Fruit fly (Drosophila melanogaster) whole organism, pupa: ENCODE measurements around the gene trol.

Experiments
- CG12605 ChIP-seq: fragments of 200-800 bp; sonication (Bioruptor generic); IDR thresholded peaks from 2 replicates; pipeline ENCODE4 v1.3.6; 2022; ENCODE audit warnings: missing biosample characterization, missing genetic modification characterization
- CG13204 ChIP-seq: fragments of 200-800 bp; sonication (Bioruptor generic); optimal IDR thresholded peaks from 2 replicates; lab custom pipeline; 2018; ENCODE audit warnings: missing biosample characterization, mild to moderate bottlenecking, missing genetic modification characterization, moderate library complexity
- CG14655 ChIP-seq: fragments of 200-800 bp; sonication (Bioruptor generic); optimal IDR thresholded peaks from 3 replicates; lab custom pipeline; 2017; ENCODE audit warnings: mild to moderate bottlenecking, missing biosample characterization, missing genetic modification reagents, missing genetic modification characterization
- CG32121 ChIP-seq: fragments of 200-800 bp; sonication (Bioruptor generic); IDR thresholded peaks from 2 replicates; pipeline ENCODE4 v1.3.6; 2022; ENCODE audit warnings: missing biosample characterization, missing genetic modification characterization
- CG4496 ChIP-seq: fragments of 200-800 bp; sonication (Bioruptor generic); IDR thresholded peaks from 3 replicates; pipeline ENCODE4 v1.3.6; 2022; ENCODE audit warnings: missing biosample characterization, missing genetic modification characterization
- CG8159 ChIP-seq: fragments of 200-800 bp; sonication (Bioruptor generic); optimal IDR thresholded peaks from 3 replicates; lab custom pipeline; 2018; ENCODE audit warnings: missing biosample characterization, mild to moderate bottlenecking, missing genetic modification characterization, moderate library complexity
- CG8301 ChIP-seq: fragments of 200-800 bp; sonication (Bioruptor generic); optimal IDR thresholded peaks from 2 replicates; lab custom pipeline; 2018; ENCODE audit warnings: missing biosample characterization, mild to moderate bottlenecking, missing genetic modification characterization
- D1 ChIP-seq: fragments of 200-800 bp; sonication (Bioruptor generic); optimal IDR thresholded peaks from 2 replicates; lab custom pipeline; 2018; ENCODE audit warnings: missing biosample characterization, mild to moderate bottlenecking, missing genetic modification characterization, moderate library complexity
- EcR ChIP-seq: fragments of 200-800 bp; sonication (Bioruptor generic); optimal IDR thresholded peaks from 3 replicates; lab custom pipeline; 2019; ENCODE audit warnings: missing biosample characterization, missing genetic modification characterization, mild to moderate bottlenecking, moderate library complexity, missing genetic modification reagents
- Ets98B ChIP-seq: fragments of 200-800 bp; sonication (Bioruptor generic); IDR thresholded peaks from 2 replicates; pipeline ENCODE4 v1.3.6; 2022; ENCODE audit warnings: missing biosample characterization, missing genetic modification characterization
- Pif1A ChIP-seq: fragments of 200-800 bp; sonication (Bioruptor generic); optimal IDR thresholded peaks from 3 replicates; lab custom pipeline; 2016; ENCODE audit warnings: missing biosample characterization, missing genetic modification characterization
- gl ChIP-seq: fragments of 200-800 bp; sonication (Bioruptor generic); optimal IDR thresholded peaks from 2 replicates; lab custom pipeline; 2018; ENCODE audit warnings: missing biosample characterization, mild to moderate bottlenecking, missing genetic modification characterization

DNA sequence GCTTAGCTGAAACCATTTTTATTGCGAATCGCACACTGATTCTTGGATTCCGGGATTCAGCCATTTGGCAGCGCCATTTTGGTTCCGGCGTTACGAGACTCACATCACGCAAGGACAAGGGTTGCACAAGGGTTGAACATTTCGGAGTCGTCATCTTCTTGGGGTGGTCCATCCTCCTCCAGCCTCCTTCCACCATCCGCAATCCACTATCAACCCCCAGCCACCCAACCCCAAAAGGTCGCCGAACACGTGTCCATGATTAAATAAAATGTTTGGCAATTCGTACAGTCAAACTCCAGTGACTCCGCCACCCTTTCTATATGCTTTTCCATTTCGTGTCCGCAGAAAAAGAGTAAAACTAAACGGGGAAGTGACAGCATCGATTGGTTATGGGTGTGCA lies 105.0 kb downstream of the trol start:
- TF ChIP-seq D1 (tag; lab: Kevin White, UChicago) (no peak), Ets98B (GFP tag; lab: Robert Waterston, UW) (no peak), CG32121 (GFP tag; lab: Robert Waterston, UW) (no peak), CG12605 (GFP tag; lab: Robert Waterston, UW) (no peak), CG4496 (no peak), CG8301 (tag; lab: Kevin White, UChicago) (no peak), CG8159 (tag; lab: Kevin White, UChicago) (no peak), EcR (GFP tag; lab: Kevin White, UChicago) (no peak), gl (tag; lab: Kevin White, UChicago) (no peak), CG13204 (no peak), Pif1A (GFP tag; lab: Kevin White, UChicago) (no peak), CG14655 (GFP tag; lab: Kevin White, UChicago) (no peak)
